Worm (Caenorhabditis elegans) whole organism, young adult: ENCODE results near the gene hpo-10.

Source experiments
- B0019.2 ChIP-seq: fragments of 200-800 bp; sonication (Bioruptor generic); conservative IDR thresholded peaks from 2 replicates; pipeline ENCODE4 v1.3.6; 2022; ENCODE audit warnings: missing genetic modification reagents, missing genetic modification characterization, missing compliant biosample characterization
- B0035.1 ChIP-seq: sonication (generic microtip); optimal IDR thresholded peaks from 2 replicates; lab custom pipeline; 2016; ENCODE audit warnings: missing genetic modification characterization, mild to moderate bottlenecking, missing compliant biosample characterization, missing genotype, missing genetic modification reagents
- C17E4.6 ChIP-seq: fragments of 200-800 bp; sonication (Bioruptor generic); IDR thresholded peaks from 2 replicates; pipeline ENCODE4 v1.3.6; 2022; ENCODE audit warnings: missing genetic modification reagents, missing genetic modification characterization, missing compliant biosample characterization
- F22D6.2 ChIP-seq: sonication (generic microtip); optimal IDR thresholded peaks from 2 replicates; lab custom pipeline; 2016; ENCODE audit warnings: mild to moderate bottlenecking, missing genetic modification characterization, missing compliant biosample characterization
- F33H1.4 ChIP-seq: fragments of 200-800 bp; sonication (Bioruptor generic); IDR thresholded peaks from 2 replicates; pipeline ENCODE4 v1.3.6; 2022; ENCODE audit warnings: missing genetic modification reagents, missing genetic modification characterization, missing compliant biosample characterization
- F55B11.4 ChIP-seq: sonication (generic microtip); optimal IDR thresholded peaks from 2 replicates; lab custom pipeline; 2016; ENCODE audit warnings: missing compliant biosample characterization, missing genetic modification characterization, borderline replicate concordance; ENCODE audit not compliant: insufficient read depth
- K11D2.4 ChIP-seq: fragments of 200-800 bp; sonication (Bioruptor generic); IDR thresholded peaks from 2 replicates; pipeline ENCODE4 v1.3.6; 2022; ENCODE audit warnings: missing genetic modification reagents, missing genetic modification characterization, missing compliant biosample characterization
- Y53G8AR.9 ChIP-seq: fragments of 200-800 bp; sonication (Bioruptor generic); conservative IDR thresholded peaks from 2 replicates; pipeline ENCODE4 v1.3.6; 2022; ENCODE audit warnings: missing genetic modification reagents, missing genetic modification characterization, missing compliant biosample characterization
- ama-1 ChIP-seq, 3 experiments: fragments of 150-350 bp in 1 of 3; sonication (generic microtip) in 2 of 3; optimal IDR thresholded peaks; 2 replicates each; lab custom pipeline; 2014 to 2018; ENCODE audit warnings: missing biosample characterization in 2 of 3, missing genetic modification characterization in 2 of 3, missing genetic modification reagents in 2 of 3
- atf-7 ChIP-seq: sonication (generic microtip); optimal IDR thresholded peaks from 2 replicates; lab custom pipeline; 2017; ENCODE audit warnings: mild to moderate bottlenecking, missing genetic modification characterization, missing compliant biosample characterization
- attf-6 ChIP-seq: fragments of 200-800 bp; sonication (Bioruptor generic); IDR thresholded peaks from 2 replicates; pipeline ENCODE4 v1.3.6; 2022; ENCODE audit warnings: missing genetic modification reagents, missing genetic modification characterization, missing compliant biosample characterization
- bed-2 ChIP-seq: fragments of 200-800 bp; sonication (Bioruptor generic); IDR thresholded peaks from 2 replicates; pipeline ENCODE4 v1.3.6; 2022; ENCODE audit warnings: missing genetic modification reagents, missing genetic modification characterization, missing compliant biosample characterization
- chd-7 ChIP-seq: sonication (generic microtip); optimal IDR thresholded peaks from 2 replicates; lab custom pipeline; 2016; ENCODE audit warnings: mild to moderate bottlenecking, missing genetic modification characterization, moderate library complexity, missing compliant biosample characterization
- dox-1 ChIP-seq: fragments of 200-800 bp; sonication (Bioruptor generic); IDR thresholded peaks from 2 replicates; pipeline ENCODE4 v1.3.6; 2022; ENCODE audit warnings: missing genetic modification reagents, missing genetic modification characterization, missing compliant biosample characterization
- dpff-1 ChIP-seq: sonication (generic microtip); optimal IDR thresholded peaks from 2 replicates; lab custom pipeline; 2017; ENCODE audit warnings: mild to moderate bottlenecking, missing genetic modification characterization, missing compliant biosample characterization
- egl-18 ChIP-seq: fragments of 200-800 bp; sonication (Bioruptor generic); IDR thresholded peaks from 2 replicates; pipeline ENCODE4 v1.3.6; 2022; ENCODE audit warnings: missing genetic modification reagents, missing genetic modification characterization, missing compliant biosample characterization
- egl-44 ChIP-seq: fragments of 200-800 bp; sonication (Bioruptor generic); IDR thresholded peaks from 2 replicates; pipeline ENCODE4 v1.3.6; 2022; ENCODE audit warnings: missing genetic modification reagents, missing genetic modification characterization, missing compliant biosample characterization
- egrh-3 ChIP-seq: fragments of 200-800 bp; sonication (Bioruptor generic); IDR thresholded peaks from 2 replicates; pipeline ENCODE4 v1.3.6; 2022; ENCODE audit warnings: missing genetic modification reagents, missing genetic modification characterization, missing compliant biosample characterization
- ekl-4 ChIP-seq: fragments of 200-800 bp; sonication (Bioruptor generic); IDR thresholded peaks from 2 replicates; pipeline ENCODE4 v1.3.6; 2022; ENCODE audit warnings: missing genetic modification reagents, missing genetic modification characterization, missing compliant biosample characterization
- gei-17 ChIP-seq: fragments of 200-800 bp; sonication (Bioruptor generic); optimal IDR thresholded peaks from 2 replicates; lab custom pipeline; 2018; ENCODE audit warnings: mild to moderate bottlenecking, missing genetic modification characterization, missing compliant biosample characterization
- him-1 ChIP-seq: sonication (generic microtip); optimal IDR thresholded peaks from 2 replicates; lab custom pipeline; 2016; ENCODE audit warnings: missing genotype, missing genetic modification reagents, missing genetic modification characterization, missing compliant biosample characterization
- hrde-1 ChIP-seq: sonication (generic microtip); optimal IDR thresholded peaks from 2 replicates; lab custom pipeline; 2016; ENCODE audit warnings: missing genetic modification characterization, mild to moderate bottlenecking, missing compliant biosample characterization, moderate library complexity, missing genotype, missing genetic modification reagents, borderline replicate concordance
- hsf-1 ChIP-seq: fragments of 200-800 bp; sonication (Bioruptor generic); IDR thresholded peaks from 2 replicates; pipeline ENCODE4 v1.3.6; 2022; ENCODE audit warnings: missing genetic modification reagents, missing genetic modification characterization, missing compliant biosample characterization
- let-607 ChIP-seq, 2 experiments: fragments of 200-800 bp in 1 of 2; sonication (Bioruptor generic) in 1 of 2; sonication (generic microtip) in 1 of 2; optimal IDR thresholded peaks; 2 replicates each; lab custom pipeline; 2016 to 2018; ENCODE audit warnings: mild to moderate bottlenecking in 2 of 2, missing compliant biosample characterization in 2 of 2, missing genetic modification characterization in 2 of 2, moderate library complexity in 2 of 2, missing genotype in 1 of 2
- lin-26 ChIP-seq: fragments of 200-800 bp; sonication (Bioruptor generic); IDR thresholded peaks from 2 replicates; pipeline ENCODE4 v1.3.6; 2022; ENCODE audit warnings: missing genetic modification reagents, missing genetic modification characterization, missing compliant biosample characterization
- lin-40 ChIP-seq: sonication (generic microtip); optimal IDR thresholded peaks from 2 replicates; lab custom pipeline; 2016; ENCODE audit warnings: missing genetic modification characterization, mild to moderate bottlenecking, missing compliant biosample characterization, missing genotype, missing genetic modification reagents
- lir-1 ChIP-seq: fragments of 200-800 bp; sonication (Bioruptor generic); conservative IDR thresholded peaks from 2 replicates; pipeline ENCODE4 v1.3.6; 2022; ENCODE audit warnings: missing genetic modification reagents, missing genetic modification characterization, missing compliant biosample characterization
- madf-3 ChIP-seq: fragments of 200-800 bp; sonication (Bioruptor generic); IDR thresholded peaks from 2 replicates; pipeline ENCODE4 v1.3.6; 2022; ENCODE audit warnings: missing genetic modification reagents, missing genetic modification characterization, missing compliant biosample characterization
- madf-8 ChIP-seq: fragments of 200-800 bp; sonication (Bioruptor generic); conservative IDR thresholded peaks from 2 replicates; pipeline ENCODE4 v1.3.6; 2022; ENCODE audit warnings: missing genetic modification reagents, missing genetic modification characterization, missing compliant biosample characterization
- nhr-120 ChIP-seq: fragments of 200-800 bp; sonication (Bioruptor generic); IDR thresholded peaks from 2 replicates; pipeline ENCODE4 v1.3.6; 2022; ENCODE audit warnings: missing genetic modification characterization, missing compliant biosample characterization
- nhr-27 ChIP-seq: fragments of 200-800 bp; sonication (Bioruptor generic); optimal IDR thresholded peaks from 2 replicates; lab custom pipeline; 2018; ENCODE audit warnings: mild to moderate bottlenecking, missing genetic modification characterization, moderate library complexity, missing compliant biosample characterization
- nhr-80 ChIP-seq: sonication (generic microtip); optimal IDR thresholded peaks from 2 replicates; lab custom pipeline; 2016; ENCODE audit warnings: missing genetic modification characterization, missing compliant biosample characterization
- rec-8 ChIP-seq, 2 experiments: sonication (generic microtip); optimal IDR thresholded peaks; 2 replicates each; lab custom pipeline; 2016; ENCODE audit warnings: mild to moderate bottlenecking in 2 of 2, missing genetic modification characterization in 2 of 2, missing genetic modification reagents in 2 of 2, missing genotype in 2 of 2, missing biosample characterization in 1 of 2, missing compliant biosample characterization in 1 of 2, moderate library complexity in 1 of 2
- snpc-1.3 ChIP-seq: sonication (generic microtip); optimal IDR thresholded peaks from 2 replicates; lab custom pipeline; 2017; ENCODE audit warnings: missing genetic modification characterization, mild to moderate bottlenecking, missing compliant biosample characterization, antibody characterized with exemption, moderate library complexity, missing genotype, missing genetic modification reagents; ENCODE audit not compliant: insufficient read depth
- zfh-2 ChIP-seq: fragments of 200-800 bp; sonication (Bioruptor generic); conservative IDR thresholded peaks from 2 replicates; pipeline ENCODE4 v1.3.6; 2022; ENCODE audit warnings: missing genetic modification reagents, missing genetic modification characterization, missing compliant biosample characterization
- ztf-22 ChIP-seq: fragments of 200-800 bp; sonication (Bioruptor generic); optimal IDR thresholded peaks from 2 replicates; lab custom pipeline; 2018; ENCODE audit warnings: mild to moderate bottlenecking, missing genetic modification characterization, moderate library complexity, missing compliant biosample characterization
- ztf-26 ChIP-seq: sonication (generic microtip); optimal IDR thresholded peaks from 2 replicates; lab custom pipeline; 2017; ENCODE audit warnings: missing genetic modification characterization, missing compliant biosample characterization
- ztf-28 ChIP-seq: fragments of 200-800 bp; sonication (Bioruptor generic); IDR thresholded peaks from 2 replicates; pipeline ENCODE4 v1.3.6; 2022; ENCODE audit warnings: missing genetic modification reagents, missing genetic modification characterization, missing compliant biosample characterization
- ztf-3 ChIP-seq: fragments of 200-800 bp; sonication (Bioruptor generic); optimal IDR thresholded peaks from 2 replicates; lab custom pipeline; 2018; ENCODE audit warnings: mild to moderate bottlenecking, missing genetic modification characterization, missing compliant biosample characterization

hpo-10 gene

DNA sequence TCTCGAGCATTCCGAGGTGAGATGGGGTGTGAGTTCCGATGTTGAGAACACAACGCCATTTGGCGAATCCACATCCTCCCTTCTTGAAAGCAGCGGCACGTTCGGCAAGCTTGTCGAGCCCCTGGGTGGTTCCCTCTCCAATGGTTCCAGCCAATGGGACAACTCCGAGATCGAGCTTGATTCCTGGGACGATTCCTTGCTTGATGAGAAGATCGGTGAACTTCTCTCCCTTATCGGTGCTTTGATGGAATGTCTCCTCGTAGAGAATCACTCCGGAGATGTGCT, 3.9 kb upstream of the hpo-10 start:
- no peak for TF ChIP-seq nhr-80 (tag; lab: Kevin White, UChicago)
- TF ChIP-seq dpff-1 (tag; lab: Kevin White, UChicago): no peak
- TF ChIP-seq egrh-3: no peak
- TF ChIP-seq snpc-1.3 (tag; lab: Kevin White, UChicago): no peak
- TF ChIP-seq zfh-2 (GFP tag; lab: Robert Waterston, UW): peak; percentile 61; the same call in 1 of the 2 replicates
- no peak for TF ChIP-seq attf-6
- TF ChIP-seq K11D2.4 (GFP tag; lab: Robert Waterston, UW): no peak
- 0 out of 2 replicates have a peak, but pooled peaks have one; percentile 38 for TF ChIP-seq hsf-1 (GFP tag; lab: Robert Waterston, UW)
- peak; percentile 21; the same call in 1 of the 2 replicates for TF ChIP-seq dox-1 (GFP tag; lab: Robert Waterston, UW)
- TF ChIP-seq let-607 (tag; optimal IDR thresholded peaks at IDR 0.05; lab: Kevin White, UChicago): no peak
- TF ChIP-seq gei-17: no peak
- TF ChIP-seq madf-8 (GFP tag; lab: Robert Waterston, UW): no peak
- 0 out of 2 replicates have a peak, but pooled peaks have one; percentile 41 for TF ChIP-seq ztf-28 (GFP tag; lab: Robert Waterston, UW)
- no peak for TF ChIP-seq B0035.1 (tag; lab: Kevin White, UChicago)
- no peak for TF ChIP-seq B0019.2 (GFP tag; lab: Robert Waterston, UW)
- TF ChIP-seq chd-7 (tag; lab: Kevin White, UChicago): no peak
- no peak for TF ChIP-seq lir-1 (GFP tag; lab: Robert Waterston, UW)
- TF ChIP-seq bed-2 (GFP tag; lab: Robert Waterston, UW): no peak
- TF ChIP-seq nhr-27 (tag; lab: Kevin White, UChicago): no peak
- no peak for TF ChIP-seq hrde-1 (tag; lab: Kevin White, UChicago)
- TF ChIP-seq F55B11.4: no peak
- no peak for TF ChIP-seq lin-26
- no peak for TF ChIP-seq atf-7
- TF ChIP-seq F22D6.2 (tag; lab: Kevin White, UChicago): no peak
- TF ChIP-seq rec-8 (tag; optimal IDR thresholded peaks at IDR 0.05; lab: Kevin White, UChicago): no peak
- TF ChIP-seq ztf-3 (GFP tag; lab: Kevin White, UChicago): no peak
- peak; percentile 4 for TF ChIP-seq ztf-26 (tag; lab: Kevin White, UChicago)
- TF ChIP-seq Y53G8AR.9 (GFP tag; lab: Robert Waterston, UW): 0 out of 2 replicates have a peak, but pooled peaks have one; percentile 24
- no peak for TF ChIP-seq F33H1.4 (GFP tag; lab: Robert Waterston, UW)
- no peak for TF ChIP-seq ama-1 (optimal IDR thresholded peaks at IDR 0.05; lab: Kevin White, UChicago)
- no peak for TF ChIP-seq ama-1 (GFP tag; optimal IDR thresholded peaks at IDR 0.05; lab: Kevin White, UChicago)
- TF ChIP-seq egl-44 (GFP tag; lab: Robert Waterston, UW): no peak

DNA sequence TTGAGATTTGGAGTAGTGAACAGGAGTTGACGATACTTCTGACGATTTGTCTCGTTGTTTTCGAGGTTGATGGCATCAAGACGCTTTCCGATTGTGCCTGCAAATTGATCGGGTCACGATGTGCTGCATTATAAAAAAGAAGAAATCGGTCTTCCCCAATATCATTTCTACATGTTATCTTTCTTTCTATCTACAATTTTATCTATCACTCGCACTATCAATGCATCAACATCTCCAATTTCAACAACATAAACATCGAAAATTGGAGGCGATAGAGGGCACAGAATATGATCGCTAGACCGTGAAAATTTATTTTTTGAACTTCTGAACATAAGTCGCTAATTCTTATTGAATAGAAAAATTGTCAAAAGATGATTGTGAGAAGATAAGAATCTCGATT, 3.6 kb upstream of the hpo-10 start:
- TF ChIP-seq egl-18 (GFP tag; lab: Robert Waterston, UW) (no peak), ekl-4 (GFP tag; lab: Robert Waterston, UW) (no peak), B0035.1 (tag; lab: Kevin White, UChicago) (no peak), lin-40 (no peak), C17E4.6 (GFP tag; lab: Robert Waterston, UW) (no peak), madf-3 (GFP tag; lab: Robert Waterston, UW) (no peak), him-1 (no peak), nhr-120 (no peak), lin-26 (no peak), ztf-22 (GFP tag; lab: Kevin White, UChicago) (no peak)
